Fruit fly (Drosophila melanogaster) whole organism, adult: Measurements from ENCODE around the gene CG34287.

Experiments used
- CG11617 ChIP-seq: fragments of 200-800 bp; sonication (Bioruptor generic); optimal IDR thresholded peaks from 2 replicates; lab custom pipeline; 2017; ENCODE audit warnings: mild to moderate bottlenecking, missing biosample characterization, missing genetic modification reagents, missing genetic modification characterization
- Crg-1 ChIP-seq: fragments of 200-800 bp; sonication (Bioruptor generic); optimal IDR thresholded peaks from 2 replicates; lab custom pipeline; 2016; ENCODE audit warnings: missing biosample characterization, missing genetic modification characterization

dm6 chr3R:5832345-5832981, 20.7 kb upstream of the CG34287 start:
- TF ChIP-seq CG11617 (GFP tag; lab: Kevin White, UChicago), result no peak
- no peak for TF ChIP-seq Crg-1 (GFP tag; lab: Kevin White, UChicago)
